Fruit fly (Drosophila melanogaster) whole organism, embryonic: ENCODE data around the gene CG43318.

Experiments
- Atf3 ChIP-seq: fragments of 200-800 bp; sonication (Bioruptor generic); optimal IDR thresholded peaks from 3 replicates; lab custom pipeline; 2016; ENCODE audit warnings: missing biosample characterization, missing genetic modification characterization
- BEAF-32 ChIP-seq: fragments of 200-800 bp; sonication (Bioruptor generic); optimal IDR thresholded peaks from 3 replicates; lab custom pipeline; 2017; ENCODE audit warnings: missing biosample characterization, missing genetic modification characterization, mild to moderate bottlenecking, moderate library complexity, missing genetic modification reagents
- Bteb2 ChIP-seq: fragments of 200-800 bp; sonication (Bioruptor generic); optimal IDR thresholded peaks from 2 replicates; lab custom pipeline; 2016; ENCODE audit warnings: missing biosample characterization, missing genetic modification characterization
- CG12155 ChIP-seq: fragments of 200-800 bp; sonication (Bioruptor generic); optimal IDR thresholded peaks from 3 replicates; lab custom pipeline; 2016; ENCODE audit warnings: missing biosample characterization, missing genetic modification characterization
- CG12219 ChIP-seq: fragments of 200-800 bp; sonication (Bioruptor generic); optimal IDR thresholded peaks from 3 replicates; lab custom pipeline; 2018; ENCODE audit warnings: missing biosample characterization, mild to moderate bottlenecking, missing genetic modification characterization
- CG12744 ChIP-seq: fragments of 200-800 bp; sonication (Bioruptor generic); optimal IDR thresholded peaks from 2 replicates; lab custom pipeline; 2016; ENCODE audit warnings: missing biosample characterization, missing genetic modification characterization
- CG12769 ChIP-seq: fragments of 200-800 bp; sonication (Bioruptor generic); optimal IDR thresholded peaks from 2 replicates; lab custom pipeline; 2019; ENCODE audit warnings: missing biosample characterization, mild to moderate bottlenecking, missing genetic modification characterization, moderate library complexity
- CG15514 ChIP-seq: fragments of 200-800 bp; sonication (Bioruptor generic); optimal IDR thresholded peaks from 3 replicates; lab custom pipeline; 2017; ENCODE audit warnings: missing biosample characterization, missing genetic modification characterization, mild to moderate bottlenecking, moderate library complexity, missing genetic modification reagents
- CG15601 ChIP-seq: fragments of 200-800 bp; sonication (Bioruptor generic); optimal IDR thresholded peaks from 3 replicates; lab custom pipeline; 2019; ENCODE audit warnings: missing biosample characterization, mild to moderate bottlenecking, missing genetic modification characterization, moderate library complexity
- CG16863 ChIP-seq: fragments of 200-800 bp; sonication (Bioruptor generic); optimal IDR thresholded peaks from 3 replicates; lab custom pipeline; 2016; ENCODE audit warnings: missing biosample characterization, missing genetic modification characterization
- CG17612 ChIP-seq: fragments of 200-800 bp; sonication (Bioruptor generic); IDR thresholded peaks from 2 replicates; pipeline ENCODE4 v1.3.6; 2022; ENCODE audit warnings: missing biosample characterization, missing genetic modification characterization
- CG17912 ChIP-seq: fragments of 200-800 bp; sonication (Bioruptor generic); optimal IDR thresholded peaks from 2 replicates; lab custom pipeline; 2018; ENCODE audit warnings: missing biosample characterization, mild to moderate bottlenecking, missing genetic modification characterization
- CG18011 ChIP-seq: fragments of 200-800 bp; sonication (Bioruptor generic); optimal IDR thresholded peaks from 2 replicates; lab custom pipeline; 2017; ENCODE audit warnings: missing biosample characterization, missing genetic modification characterization, mild to moderate bottlenecking, moderate library complexity, missing genotype
- CG32532 ChIP-seq: fragments of 200-800 bp; sonication (Bioruptor generic); IDR thresholded peaks from 2 replicates; pipeline ENCODE4 v1.3.6; 2022; ENCODE audit warnings: missing biosample characterization, missing genetic modification characterization
- CG32767 ChIP-seq: fragments of 200-800 bp; sonication (Bioruptor generic); IDR thresholded peaks from 2 replicates; pipeline ENCODE4 v1.3.6; 2022; ENCODE audit warnings: missing biosample characterization, missing genetic modification characterization
- CG32772 ChIP-seq: fragments of 200-800 bp; sonication (Bioruptor generic); IDR thresholded peaks from 2 replicates; pipeline ENCODE4 v1.3.6; 2022; ENCODE audit warnings: missing biosample characterization, missing genetic modification characterization
- CG3407 ChIP-seq: fragments of 200-800 bp; sonication (Bioruptor generic); optimal IDR thresholded peaks from 2 replicates; lab custom pipeline; 2018; ENCODE audit warnings: missing biosample characterization, mild to moderate bottlenecking, missing genetic modification characterization
- CG4282 ChIP-seq: fragments of 200-800 bp; sonication (Bioruptor generic); optimal IDR thresholded peaks from 2 replicates; lab custom pipeline; 2016; ENCODE audit warnings: missing biosample characterization, missing genetic modification characterization
- CG5180 ChIP-seq: fragments of 200-800 bp; sonication (Bioruptor generic); optimal IDR thresholded peaks from 3 replicates; lab custom pipeline; 2017; ENCODE audit warnings: missing biosample characterization, missing genetic modification characterization, mild to moderate bottlenecking, moderate library complexity, missing genetic modification reagents
- CG6854 ChIP-seq: fragments of 200-800 bp; sonication (Bioruptor generic); optimal IDR thresholded peaks from 3 replicates; lab custom pipeline; 2017; ENCODE audit warnings: missing biosample characterization, mild to moderate bottlenecking, missing genetic modification characterization
- CG7556 ChIP-seq: fragments of 200-800 bp; sonication (Bioruptor generic); optimal IDR thresholded peaks from 2 replicates; lab custom pipeline; 2017; ENCODE audit warnings: missing biosample characterization, mild to moderate bottlenecking, missing genetic modification characterization
- CG8290 ChIP-seq, 3 experiments: fragments of 200-800 bp; sonication (Bioruptor generic); optimal IDR thresholded peaks; 2 replicates each; lab custom pipeline; 2016 to 2019; ENCODE audit warnings: missing biosample characterization in 3 of 3, missing genetic modification characterization in 3 of 3, mild to moderate bottlenecking in 2 of 3, moderate library complexity in 1 of 3
- CG9727 ChIP-seq: fragments of 200-800 bp; sonication (Bioruptor generic); optimal IDR thresholded peaks from 3 replicates; lab custom pipeline; 2017; ENCODE audit warnings: missing biosample characterization, mild to moderate bottlenecking, missing genetic modification characterization
- CG9817 ChIP-seq: fragments of 200-800 bp; sonication (Bioruptor generic); optimal IDR thresholded peaks from 2 replicates; lab custom pipeline; 2018; ENCODE audit warnings: missing biosample characterization, mild to moderate bottlenecking, missing genetic modification characterization, moderate library complexity
- CG9876 ChIP-seq: fragments of 200-800 bp; sonication (Bioruptor generic); optimal IDR thresholded peaks from 2 replicates; lab custom pipeline; 2016; ENCODE audit warnings: missing biosample characterization, missing genetic modification characterization
- Hr3 ChIP-seq: fragments of 200-800 bp; sonication (Bioruptor generic); optimal IDR thresholded peaks from 3 replicates; lab custom pipeline; 2016; ENCODE audit warnings: missing biosample characterization, missing genetic modification characterization
- MESR4 ChIP-seq: fragments of 200-800 bp; sonication (Bioruptor generic); optimal IDR thresholded peaks from 2 replicates; lab custom pipeline; 2018; ENCODE audit warnings: missing biosample characterization, mild to moderate bottlenecking, missing genetic modification characterization, moderate library complexity
- Nf-YA ChIP-seq: fragments of 200-800 bp; sonication (Bioruptor generic); IDR thresholded peaks from 2 replicates; pipeline ENCODE4 v1.3.6; 2022; ENCODE audit warnings: missing biosample characterization, missing genetic modification characterization
- Oaz ChIP-seq: fragments of 200-800 bp; sonication (Bioruptor generic); IDR thresholded peaks from 2 replicates; pipeline ENCODE4 v1.3.6; 2022; ENCODE audit warnings: missing biosample characterization, missing genetic modification characterization
- Opbp ChIP-seq: fragments of 200-800 bp; sonication (Bioruptor generic); IDR thresholded peaks from 3 replicates; pipeline ENCODE4 v1.3.6; 2022; ENCODE audit warnings: missing biosample characterization, missing genetic modification characterization; ENCODE audit not compliant: partially characterized antibody
- Ptx1 ChIP-seq: fragments of 200-800 bp; sonication (Bioruptor generic); IDR thresholded peaks from 2 replicates; pipeline ENCODE4 v1.3.6; 2022; ENCODE audit warnings: missing biosample characterization, missing genetic modification characterization
- bab2 ChIP-seq: fragments of 200-800 bp; sonication (Bioruptor generic); optimal IDR thresholded peaks from 2 replicates; lab custom pipeline; 2016; ENCODE audit warnings: missing biosample characterization, missing genetic modification characterization
- chinmo ChIP-seq: fragments of 200-800 bp; sonication (Bioruptor generic); IDR thresholded peaks from 4 replicates; pipeline ENCODE4 v1.3.6; 2022; ENCODE audit warnings: missing biosample characterization, missing genetic modification characterization; ENCODE audit not compliant: partially characterized antibody
- ci ChIP-seq: fragments of 200-800 bp; sonication (Bioruptor generic); IDR thresholded peaks from 3 replicates; pipeline ENCODE4 v1.3.6; 2022; ENCODE audit warnings: missing biosample characterization, missing genetic modification characterization
- dati ChIP-seq: fragments of 200-800 bp; sonication (Bioruptor generic); IDR thresholded peaks from 2 replicates; pipeline ENCODE4 v1.3.6; 2022; ENCODE audit warnings: missing biosample characterization, missing genetic modification characterization
- emc ChIP-seq: fragments of 200-800 bp; sonication (Bioruptor generic); optimal IDR thresholded peaks from 2 replicates; lab custom pipeline; 2016; ENCODE audit warnings: missing biosample characterization, missing genetic modification characterization
- en ChIP-seq: fragments of 200-800 bp; sonication (Bioruptor generic); optimal IDR thresholded peaks from 2 replicates; lab custom pipeline; 2016; ENCODE audit warnings: missing biosample characterization, missing genetic modification characterization
- ind ChIP-seq: fragments of 200-800 bp; sonication (Bioruptor generic); optimal IDR thresholded peaks from 3 replicates; lab custom pipeline; 2016; ENCODE audit warnings: missing biosample characterization, missing genetic modification characterization
- inv ChIP-seq: fragments of 200-800 bp; sonication (Bioruptor generic); IDR thresholded peaks from 2 replicates; pipeline ENCODE4 v1.3.6; 2022; ENCODE audit warnings: missing biosample characterization, missing genetic modification characterization; ENCODE audit not compliant: partially characterized antibody
- lov ChIP-seq, 2 experiments: fragments of 200-800 bp in 1 of 2; fragments of >200 bp in 1 of 2; sonication (Bioruptor generic) in 1 of 2; IDR thresholded peaks in 1 of 2; optimal IDR thresholded peaks in 1 of 2; 2 replicates in 1 of 2; 3 replicates in 1 of 2; pipeline versions ENCODE4 v1.3.6 to Lab custom; 2017 to 2022; ENCODE audit warnings: missing biosample characterization in 1 of 2, missing genetic modification characterization in 1 of 2
- onecut ChIP-seq: fragments of 200-800 bp; sonication (Bioruptor generic); IDR thresholded peaks from 2 replicates; pipeline ENCODE4 v1.3.6; 2022; ENCODE audit warnings: missing biosample characterization, missing genetic modification characterization
- otp ChIP-seq: fragments of 200-800 bp; sonication (Bioruptor generic); IDR thresholded peaks from 3 replicates; pipeline ENCODE4, ENCODE4 v1.3.6; 2022; ENCODE audit warnings: missing biosample characterization, missing genetic modification characterization
- scrt ChIP-seq: fragments of 200-800 bp; sonication (Bioruptor generic); optimal IDR thresholded peaks from 2 replicates; lab custom pipeline; 2018; ENCODE audit warnings: missing biosample characterization, mild to moderate bottlenecking, missing genetic modification characterization, moderate library complexity
- slp2 ChIP-seq: fragments of 200-800 bp; sonication (Bioruptor generic); optimal IDR thresholded peaks from 2 replicates; lab custom pipeline; 2016; ENCODE audit warnings: missing biosample characterization, missing genetic modification characterization
- sob ChIP-seq: fragments of 200-800 bp; sonication (Bioruptor generic); IDR thresholded peaks from 2 replicates; pipeline ENCODE4 v1.3.6; 2022; ENCODE audit warnings: missing biosample characterization, missing genetic modification characterization
- stc ChIP-seq: fragments of 200-800 bp; sonication (Bioruptor generic); IDR thresholded peaks from 2 replicates; pipeline ENCODE4 v1.3.6; 2022; ENCODE audit warnings: missing biosample characterization, missing genetic modification characterization
- stwl ChIP-seq: fragments of 200-800 bp; sonication (Bioruptor generic); optimal IDR thresholded peaks from 3 replicates; lab custom pipeline; 2018; ENCODE audit warnings: missing biosample characterization, mild to moderate bottlenecking, missing genetic modification characterization, moderate library complexity
- twi ChIP-seq: fragments of 200-800 bp; optimal IDR thresholded peaks from 2 replicates; lab custom pipeline; 2019; ENCODE audit warnings: missing biosample characterization, mild to moderate bottlenecking, missing genetic modification characterization, moderate library complexity
- unc-4 ChIP-seq: fragments of 200-800 bp; sonication (Bioruptor generic); IDR thresholded peaks from 2 replicates; pipeline ENCODE4 v1.3.6; 2022; ENCODE audit warnings: missing biosample characterization, missing genetic modification characterization; ENCODE audit not compliant: partially characterized antibody

Gene CG43318

DNA sequence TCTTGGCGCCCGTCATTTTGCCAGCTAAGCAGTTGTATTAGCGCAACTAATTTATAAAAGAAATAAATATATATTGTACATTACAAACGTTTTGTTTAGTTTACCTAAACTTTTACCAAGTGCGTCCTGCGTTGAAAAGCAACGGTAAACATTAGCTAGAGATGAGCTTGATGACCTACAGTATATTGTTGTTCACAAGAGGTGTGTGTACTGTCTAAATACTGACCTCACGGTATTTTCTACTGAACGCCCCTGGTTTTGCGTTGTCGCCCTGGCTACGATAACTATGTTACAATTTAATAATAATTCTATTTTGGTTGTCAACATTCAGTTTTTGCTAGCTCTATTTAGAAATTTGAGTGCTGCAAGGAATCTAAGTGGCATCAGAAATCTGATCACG, 40.8 kb downstream of the CG43318 start, which contains the start of gene Acyp2 (continued):
- TF ChIP-seq CG9727 (GFP tag; lab: Kevin White, UChicago) (no peak), ind (GFP tag; lab: Kevin White, UChicago) (peak; percentile 38), CG32772 (GFP tag; lab: Robert Waterston, UW) (0 out of 2 replicates have a peak, but pooled peaks have one; percentile 6), CG15514 (GFP tag; lab: Kevin White, UChicago) (peak; percentile 76), CG12744 (GFP tag; lab: Kevin White, UChicago) (no peak), CG18011 (GFP tag; lab: Kevin White, UChicago) (no peak), unc-4 (GFP tag; lab: Robert Waterston, UW) (peak; percentile 56; the same call in 1 of the 2 replicates), CG9876 (GFP tag; lab: Kevin White, UChicago) (peak; percentile 30), CG16863 (GFP tag; lab: Kevin White, UChicago) (no peak), CG12155 (GFP tag; lab: Kevin White, UChicago) (peak; percentile 50), sob (GFP tag; lab: Robert Waterston, UW) (peak; percentile 16; the same call in 1 of the 2 replicates), inv (peak; percentile 31; the same call in 1 of the 2 replicates), BEAF-32 (peak; percentile 71), MESR4 (peak; percentile 51), stwl (peak; percentile 79), CG32767 (GFP tag; lab: Robert Waterston, UW) (no peak), CG9817 (peak; percentile 0), onecut (GFP tag; lab: Robert Waterston, UW) (no peak), stc (no peak), CG32532 (peak; percentile 41; the same call in 1 of the 2 replicates), otp (GFP tag; lab: Robert Waterston, UW) (no peak), Oaz (GFP tag; lab: Robert Waterston, UW) (no peak), ci (peak; percentile 37; the same call in 1 of the 3 replicates), Ptx1 (GFP tag; lab: Robert Waterston, UW) (peak; percentile 16; the same call in 1 of the 2 replicates), lov (optimal IDR thresholded peaks at IDR 0.05; lab: Kevin White, UChicago) (no peak), lov (GFP tag; IDR thresholded peaks at IDR 0.05; lab: Robert Waterston, UW) (no peak), CG15601 (tag; lab: Kevin White, UChicago) (peak; percentile 31), Atf3 (GFP tag; lab: Kevin White, UChicago) (no peak), Opbp (GFP tag; lab: Robert Waterston, UW) (peak; percentile 59; the same call in 1 of the 3 replicates), CG7556 (GFP tag; lab: Kevin White, UChicago) (no peak), CG17912 (GFP tag; lab: Kevin White, UChicago) (no peak), slp2 (no peak), CG8290 (GFP tag; optimal IDR thresholded peaks at IDR 0.05; lab: Kevin White, UChicago) (peak; percentile 26), CG8290 (tag; optimal IDR thresholded peaks at IDR 0.05; lab: Kevin White, UChicago) (peak in 1 of 2 experiments; percentile 73), Bteb2 (GFP tag; lab: Kevin White, UChicago) (peak; percentile 21), Hr3 (GFP tag; lab: Kevin White, UChicago) (peak; percentile 10), chinmo (GFP tag; lab: Robert Waterston, UW) (peak; percentile 58; the same call in 1 of the 4 replicates), dati (GFP tag; lab: Robert Waterston, UW) (no peak), CG12769 (tag; lab: Kevin White, UChicago) (peak; percentile 8), emc (GFP tag; lab: Kevin White, UChicago) (no peak), twi (tag; lab: Kevin White, UChicago) (no peak)
- TF ChIP-seq, all 482 proteins: peak for 151

dm6 chr3R:15788221-15788620, 45.0 kb downstream of the CG43318 start, which contains the start of gene Uros2:
TSS of gene Uros2 (plus strand) at chr3R:15788521.
- no peak for TF ChIP-seq scrt (GFP tag; lab: Kevin White, UChicago)
- no peak for TF ChIP-seq bab2
- no peak for TF ChIP-seq CG5180 (GFP tag; lab: Kevin White, UChicago)
- no peak for TF ChIP-seq CG17612 (GFP tag; lab: Robert Waterston, UW)
- TF ChIP-seq Nf-YA (GFP tag; lab: Robert Waterston, UW), result no peak
- TF ChIP-seq en (GFP tag; lab: Kevin White, UChicago), result no peak
- no peak for TF ChIP-seq CG4282 (GFP tag; lab: Kevin White, UChicago)
- no peak for TF ChIP-seq CG12219 (GFP tag; lab: Kevin White, UChicago)
- TF ChIP-seq CG3407 (GFP tag; lab: Kevin White, UChicago), result no peak
- no peak for TF ChIP-seq CG6854
